Worm (Caenorhabditis elegans): ENCODE results near the gene glb-4.

The glb-4 gene

DNA sequence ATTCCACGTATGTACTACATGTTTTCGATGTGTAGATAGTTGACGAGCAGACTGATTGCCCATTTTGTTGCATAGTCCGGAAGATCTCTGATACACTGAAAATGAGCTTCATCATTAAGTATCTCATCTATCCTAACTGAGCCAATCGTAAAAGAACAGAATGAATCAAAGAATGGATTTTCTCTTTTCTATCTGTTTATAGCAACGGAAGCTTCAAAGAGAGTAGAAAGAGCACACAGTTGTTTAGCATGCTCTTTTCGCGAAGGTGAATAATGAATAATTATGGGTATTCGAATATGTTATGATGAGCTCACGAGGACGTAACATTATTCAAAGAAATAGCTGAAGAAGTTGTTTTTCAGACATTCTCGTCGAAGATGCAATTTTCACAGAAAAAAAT, at the start of gene glb-4:
Gene glb-4, minus strand, starts transcription at position 101 of the 400 bp plus-strand sequence.
- TF ChIP-seq drap-1 (GFP tag; optimal IDR thresholded peaks at IDR 0.05) (no peak), ceh-83 (GFP tag; optimal IDR thresholded peaks at IDR 0.05) (no peak), ceh-39 (tag; optimal IDR thresholded peaks at IDR 0.05) (no peak), mep-1 (tag; optimal IDR thresholded peaks at IDR 0.05) (no peak), lin-13 (tag; optimal IDR thresholded peaks at IDR 0.05) (no peak), nhr-12 (tag; optimal IDR thresholded peaks at IDR 0.05) (no peak), elt-1 (tag; optimal IDR thresholded peaks at IDR 0.05; ENCODE audit: borderline replicate concordance, insufficient read depth) (no peak), tbx-8 (GFP tag; optimal IDR thresholded peaks at IDR 0.05) (no peak), mls-2 (tag; optimal IDR thresholded peaks at IDR 0.05) (no peak), zip-8 (tag; optimal IDR thresholded peaks at IDR 0.05) (no peak), nhr-76 (tag; optimal IDR thresholded peaks at IDR 0.05) (no peak), hlh-1 (tag; optimal IDR thresholded peaks at IDR 0.05) (no peak)

DNA sequence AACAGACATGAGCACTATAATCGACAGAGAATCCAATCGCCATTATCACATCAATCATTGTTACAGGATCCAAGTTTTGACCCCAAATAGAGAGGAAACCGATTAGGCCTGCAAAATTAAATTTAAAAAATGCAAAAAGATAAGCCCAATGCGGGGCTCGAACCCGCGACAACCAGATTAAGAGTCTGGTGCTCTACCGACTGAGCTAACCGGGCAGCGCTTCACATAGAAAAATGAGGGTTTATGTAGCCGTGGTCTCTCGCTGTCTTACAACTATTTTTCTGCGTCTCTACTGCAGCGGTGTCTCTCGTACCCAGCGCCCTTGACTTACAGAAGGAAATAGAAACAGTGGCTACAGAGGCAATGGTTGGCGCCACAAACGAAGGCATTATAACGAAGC, 46.7 kb upstream of the glb-4 start:
- TF ChIP-seq drap-1 (GFP tag; optimal IDR thresholded peaks at IDR 0.05) (peak; percentile 60), bed-3 (GFP tag; optimal IDR thresholded peaks at IDR 0.05) (peak; percentile 52), M03D4.4 (tag; optimal IDR thresholded peaks at IDR 0.05) (peak; percentile 47), sptf-1 (tag; optimal IDR thresholded peaks at IDR 0.05) (peak; percentile 71), ham-2 (GFP tag; optimal IDR thresholded peaks at IDR 0.05) (peak; percentile 61), cnd-1 (tag; optimal IDR thresholded peaks at IDR 0.05) (peak; percentile 13), nhr-12 (tag; optimal IDR thresholded peaks at IDR 0.05) (no peak), mls-2 (tag; optimal IDR thresholded peaks at IDR 0.05) (peak; percentile 52), nhr-237 (tag; optimal IDR thresholded peaks at IDR 0.05) (no peak), unc-120 (tag; optimal IDR thresholded peaks at IDR 0.05; ENCODE audit: poor library complexity, severe bottlenecking) (peak; percentile 70), nhr-28 (tag; optimal IDR thresholded peaks at IDR 0.05) (no peak)

DNA sequence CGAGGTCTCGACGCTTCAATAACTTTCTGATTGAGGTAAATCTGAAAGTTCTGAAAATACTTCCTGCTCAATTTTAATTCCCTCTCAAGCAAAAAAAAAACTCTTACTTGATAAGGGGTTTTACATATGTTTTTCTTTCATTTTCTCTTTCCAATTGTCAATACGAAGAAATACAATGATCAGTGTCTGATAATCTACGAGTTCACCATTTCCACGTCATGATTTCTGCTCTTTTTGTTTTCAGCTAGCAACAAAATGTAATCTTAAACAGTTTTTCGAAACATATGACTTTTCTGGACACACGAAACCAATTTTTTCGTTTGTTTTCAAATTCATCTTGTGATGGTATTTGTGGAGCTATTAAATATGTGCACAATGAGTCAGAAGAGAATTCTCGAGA, 45.2 kb upstream of the glb-4 start:
- TF ChIP-seq elt-1 (tag; optimal IDR thresholded peaks at IDR 0.05; ENCODE audit: borderline replicate concordance, insufficient read depth) (no peak), lin-13 (tag; optimal IDR thresholded peaks at IDR 0.05) (no peak), lin-32 (GFP tag; optimal IDR thresholded peaks at IDR 0.05) (no peak), drap-1 (GFP tag; optimal IDR thresholded peaks at IDR 0.05) (no peak), blmp-1 (tag; optimal IDR thresholded peaks at IDR 0.05) (no peak), nhr-76 (tag; optimal IDR thresholded peaks at IDR 0.05) (no peak), ceh-43 (GFP tag; optimal IDR thresholded peaks at IDR 0.05) (no peak), mep-1 (tag; optimal IDR thresholded peaks at IDR 0.05) (no peak), unc-39 (tag; optimal IDR thresholded peaks at IDR 0.05) (no peak), zip-8 (tag; optimal IDR thresholded peaks at IDR 0.05) (no peak), nhr-12 (tag; optimal IDR thresholded peaks at IDR 0.05) (no peak), mab-5 (tag; optimal IDR thresholded peaks at IDR 0.05) (no peak), nhr-237 (tag; optimal IDR thresholded peaks at IDR 0.05) (no peak)

- TF ChIP-seq unc-39 (tag; optimal IDR thresholded peaks at IDR 0.05) (no peak), lin-32 (GFP tag; optimal IDR thresholded peaks at IDR 0.05) (no peak), ham-2 (GFP tag; optimal IDR thresholded peaks at IDR 0.05) (no peak), ceh-83 (GFP tag; optimal IDR thresholded peaks at IDR 0.05) (no peak)
Observed at ce11 chrII:11155400-11155799, 44.4 kb upstream of the glb-4 start.

DNA sequence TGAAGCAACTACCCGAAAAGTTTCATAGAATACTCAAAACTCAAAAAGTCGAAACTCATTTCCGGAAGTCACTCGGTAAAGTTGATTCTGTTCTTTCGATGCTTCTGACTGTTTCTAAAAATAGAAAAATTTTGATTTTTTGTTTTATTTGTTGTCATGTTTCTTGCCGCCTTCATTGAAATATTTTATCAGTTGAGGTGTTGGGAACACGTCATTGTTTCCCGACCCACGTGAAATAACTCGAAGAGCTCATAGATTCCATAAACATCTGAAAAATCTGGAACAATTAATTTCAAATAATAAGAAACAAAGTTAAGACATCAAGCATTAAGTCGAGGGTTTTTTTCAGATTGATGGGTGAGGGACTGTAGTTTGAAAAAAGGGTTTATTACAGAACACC, 44.0 kb upstream of the glb-4 start:
- TF ChIP-seq sptf-1 (tag; optimal IDR thresholded peaks at IDR 0.05) = no peak
- TF ChIP-seq ceh-43 (GFP tag; optimal IDR thresholded peaks at IDR 0.05) = no peak
- no peak for TF ChIP-seq tbx-8 (GFP tag; optimal IDR thresholded peaks at IDR 0.05)
- no peak for TF ChIP-seq mls-2 (tag; optimal IDR thresholded peaks at IDR 0.05)
- TF ChIP-seq ztf-11 (tag; optimal IDR thresholded peaks at IDR 0.05) = no peak
- no peak for TF ChIP-seq ces-1 (GFP tag; optimal IDR thresholded peaks at IDR 0.05)
- TF ChIP-seq nhr-237 (tag; optimal IDR thresholded peaks at IDR 0.05) = no peak
- no peak for TF ChIP-seq drap-1 (GFP tag; optimal IDR thresholded peaks at IDR 0.05)
- no peak for TF ChIP-seq nhr-12 (tag; optimal IDR thresholded peaks at IDR 0.05)
- TF ChIP-seq mab-5 (tag; optimal IDR thresholded peaks at IDR 0.05) = no peak
- TF ChIP-seq nhr-76 (tag; optimal IDR thresholded peaks at IDR 0.05) = no peak

DNA sequence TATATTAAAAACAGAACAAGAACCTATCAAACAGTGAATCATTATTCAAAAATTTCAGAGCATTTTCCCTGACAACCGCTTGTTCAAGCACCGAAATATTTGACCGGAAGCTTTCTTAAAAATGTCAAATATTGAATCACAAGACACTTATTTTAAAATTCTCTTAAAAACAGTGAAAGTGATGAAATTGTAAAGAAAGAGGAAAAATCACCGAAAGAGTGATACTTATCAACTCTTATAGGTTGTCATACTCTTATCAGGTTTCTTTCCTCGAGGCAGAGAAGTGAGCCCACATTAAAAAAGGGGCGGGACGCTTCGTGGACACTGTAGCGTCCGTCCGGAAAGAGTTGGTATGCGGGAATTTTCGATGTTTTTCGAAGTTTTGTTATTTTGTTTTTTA, 42.8 kb upstream of the glb-4 start:
- no peak for TF ChIP-seq blmp-1 (tag; optimal IDR thresholded peaks at IDR 0.05)
- TF ChIP-seq hlh-1 (tag; optimal IDR thresholded peaks at IDR 0.05) = no peak
- no peak for TF ChIP-seq unc-120 (tag; optimal IDR thresholded peaks at IDR 0.05; ENCODE audit: poor library complexity, severe bottlenecking)
- no peak for TF ChIP-seq tbx-8 (GFP tag; optimal IDR thresholded peaks at IDR 0.05)
- TF ChIP-seq ces-1 (GFP tag; optimal IDR thresholded peaks at IDR 0.05) = no peak
- no peak for TF ChIP-seq ztf-11 (tag; optimal IDR thresholded peaks at IDR 0.05)
- no peak for TF ChIP-seq ceh-43 (GFP tag; optimal IDR thresholded peaks at IDR 0.05)
- TF ChIP-seq lsy-2 (tag; optimal IDR thresholded peaks at IDR 0.05) = no peak
- no peak for TF ChIP-seq mls-2 (tag; optimal IDR thresholded peaks at IDR 0.05)
- TF ChIP-seq mab-5 (tag; optimal IDR thresholded peaks at IDR 0.05) = no peak
- no peak for TF ChIP-seq flh-1 (GFP tag; optimal IDR thresholded peaks at IDR 0.05)
- TF ChIP-seq elt-1 (tag; optimal IDR thresholded peaks at IDR 0.05; ENCODE audit: borderline replicate concordance, insufficient read depth) = no peak
- TF ChIP-seq drap-1 (GFP tag; optimal IDR thresholded peaks at IDR 0.05) = no peak
- TF ChIP-seq M03D4.4 (tag; optimal IDR thresholded peaks at IDR 0.05) = no peak
- no peak for TF ChIP-seq ham-2 (GFP tag; optimal IDR thresholded peaks at IDR 0.05)
- no peak for TF ChIP-seq elt-3 (tag; optimal IDR thresholded peaks at IDR 0.05)

Measured in whole organism, mixed stage, embryonic.